Worm (Caenorhabditis elegans) whole organism, L2 larva: ENCODE measurements around the gene C53D6.10.

ENCODE experiments used
- elt-3 ChIP-seq: sonication (generic microtip); optimal IDR thresholded peaks from 2 replicates; lab custom pipeline; 2017; ENCODE audit warnings: missing biosample characterization, missing genetic modification characterization
- lin-13 ChIP-seq: fragments of 150-350 bp; optimal IDR thresholded peaks from 2 replicates; lab custom pipeline; 2014; ENCODE audit warnings: missing biosample characterization, missing genetic modification reagents, missing genetic modification characterization
- lin-39 ChIP-seq: fragments of 150-350 bp; optimal IDR thresholded peaks from 2 replicates; lab custom pipeline; 2014; ENCODE audit warnings: missing biosample characterization, missing genetic modification reagents, missing genetic modification characterization
- mdl-1 ChIP-seq, 2 experiments: fragments of 150-350 bp in 1 of 2; sonication (generic microtip) in 1 of 2; optimal IDR thresholded peaks; 2 replicates each; lab custom pipeline; 2017; ENCODE audit warnings: missing biosample characterization in 2 of 2, missing genetic modification characterization in 2 of 2
- nhr-10 ChIP-seq: sonication (generic microtip); optimal IDR thresholded peaks from 2 replicates; lab custom pipeline; 2017; ENCODE audit warnings: missing biosample characterization, missing genetic modification characterization
- nhr-12 ChIP-seq: fragments of 150-350 bp; optimal IDR thresholded peaks from 2 replicates; lab custom pipeline; 2014; ENCODE audit warnings: missing biosample characterization, missing genetic modification characterization
- nhr-77 ChIP-seq: fragments of 150-350 bp; optimal IDR thresholded peaks from 2 replicates; lab custom pipeline; 2014; ENCODE audit warnings: missing biosample characterization, missing genetic modification characterization
- unc-62 ChIP-seq: fragments of 150-350 bp; optimal IDR thresholded peaks from 2 replicates; lab custom pipeline; 2014; ENCODE audit warnings: missing biosample characterization, missing genetic modification reagents, missing genetic modification characterization
- ztf-4 ChIP-seq: fragments of 150-350 bp; optimal IDR thresholded peaks from 2 replicates; lab custom pipeline; 2014; ENCODE audit warnings: missing biosample characterization, missing genetic modification characterization

DNA sequence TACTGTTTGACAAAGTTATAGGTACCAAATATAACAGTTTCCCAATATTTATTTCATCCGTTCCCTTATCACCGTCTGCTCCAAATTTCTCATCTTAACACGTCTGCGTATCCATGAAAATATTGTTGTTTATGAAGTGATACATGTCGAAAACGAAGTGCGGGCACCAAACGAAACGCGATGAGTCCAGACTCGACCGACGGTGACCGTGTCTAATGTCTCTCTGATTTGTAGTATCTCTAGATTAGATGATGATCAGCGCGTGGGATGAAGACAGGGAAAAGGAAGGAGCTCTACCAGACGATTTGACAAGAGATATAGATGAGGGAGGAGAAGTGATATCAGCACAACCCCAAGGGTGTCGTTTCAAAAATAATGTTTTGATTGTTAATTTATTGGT is 46.0 kb upstream of the C53D6.10 start:
- no peak for TF ChIP-seq nhr-12 (tag; lab: Kevin White, UChicago)
- no peak for TF ChIP-seq ztf-4 (tag; lab: Kevin White, UChicago)
- TF ChIP-seq lin-39 (tag; lab: Kevin White, UChicago) = no peak
- no peak for TF ChIP-seq mdl-1 (tag; optimal IDR thresholded peaks at IDR 0.05; lab: Kevin White, UChicago)
- TF ChIP-seq nhr-10 (tag; lab: Kevin White, UChicago) = no peak
- no peak for TF ChIP-seq elt-3 (tag; lab: Kevin White, UChicago)
- TF ChIP-seq nhr-77 (tag; lab: Kevin White, UChicago) = no peak
- no peak for TF ChIP-seq unc-62 (GFP tag; lab: Kevin White, UChicago)
- no peak for TF ChIP-seq lin-13 (GFP tag; lab: Kevin White, UChicago)
